Worm (Caenorhabditis elegans): ENCODE measurements around the gene fbxb-92.

DNA sequence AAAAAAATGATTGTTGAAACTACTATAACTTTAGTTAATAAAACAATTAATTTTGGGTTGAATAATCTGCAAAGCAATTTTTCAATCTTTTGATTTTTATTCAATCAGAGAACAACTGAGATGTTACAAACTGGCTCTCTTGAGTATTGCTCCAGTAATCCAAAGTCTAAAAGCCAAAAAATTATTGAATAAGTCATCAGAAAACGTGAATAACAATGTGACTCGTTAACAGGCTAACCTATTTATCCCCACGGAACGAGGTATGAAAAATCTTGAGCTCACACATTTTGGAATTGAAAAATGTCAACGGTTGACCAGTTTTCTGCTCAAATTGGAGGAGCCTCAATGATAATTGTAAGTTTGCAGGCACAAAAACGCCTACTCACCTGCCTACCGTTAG lies 10.2 kb upstream of the fbxb-92 start, which contains the start of gene srx-111:
- TF ChIP-seq lin-38 (GFP tag; IDR thresholded peaks at IDR 0.05), result no peak
- no peak for TF ChIP-seq nhr-25 (tag; optimal IDR thresholded peaks at IDR 0.05; ENCODE audit: borderline replicate concordance, insufficient read depth)
- no peak for TF ChIP-seq ceh-28 (tag; optimal IDR thresholded peaks at IDR 0.05)
- TF ChIP-seq nhr-28 (tag; optimal IDR thresholded peaks at IDR 0.05), result no peak
- no peak for TF ChIP-seq dpl-1 (GFP tag; optimal IDR thresholded peaks at IDR 0.05)
- no peak for TF ChIP-seq unc-130 (GFP tag; optimal IDR thresholded peaks at IDR 0.05)
- TF ChIP-seq unc-39 (tag; optimal IDR thresholded peaks at IDR 0.05), result no peak
- no peak for TF ChIP-seq nhr-77 (tag; optimal IDR thresholded peaks at IDR 0.05)
- no peak for TF ChIP-seq zip-2 (tag; optimal IDR thresholded peaks at IDR 0.05)
- TF ChIP-seq D1046.2 (GFP tag; IDR thresholded peaks at IDR 0.05), result no peak
- no peak for TF ChIP-seq zag-1 (tag; optimal IDR thresholded peaks at IDR 0.05)
- TF ChIP-seq ceh-82 (tag; optimal IDR thresholded peaks at IDR 0.05), result no peak
- no peak for TF ChIP-seq F49E8.2 (tag; optimal IDR thresholded peaks at IDR 0.05; ENCODE audit: borderline replicate concordance)
